Worm (Caenorhabditis elegans): Measurements from ENCODE around the gene E02C12.8.

DNA sequence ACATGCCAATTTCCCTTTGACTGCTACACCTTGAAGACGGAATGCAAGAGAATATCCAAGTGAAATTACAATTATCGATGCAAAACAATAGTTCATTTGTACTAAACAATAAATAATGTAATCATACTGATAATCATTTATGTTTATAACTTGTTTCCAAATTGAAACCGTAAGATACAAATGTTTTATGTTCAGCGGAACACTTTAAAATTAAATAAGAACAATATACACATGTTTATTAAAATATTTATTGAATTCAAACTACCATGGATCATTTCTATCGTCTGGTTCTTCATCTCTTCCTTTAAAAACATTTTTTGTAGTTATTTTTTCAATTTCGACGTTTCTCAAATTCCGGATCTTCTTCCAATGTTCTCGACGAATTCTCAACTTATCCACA, 18.0 kb downstream of the E02C12.8 start, which contains the start of gene ttr-40:
- no peak for TF ChIP-seq T22C8.4 (GFP tag; IDR thresholded peaks at IDR 0.05)
- TF ChIP-seq med-1 (GFP tag; optimal IDR thresholded peaks at IDR 0.05; ENCODE audit: insufficient read depth) = no peak
- no peak for TF ChIP-seq klf-2 (GFP tag; conservative IDR thresholded peaks at IDR 0.05)
- TF ChIP-seq flt-1 (GFP tag; IDR thresholded peaks at IDR 0.05) = no peak
- TF ChIP-seq ref-1 (GFP tag; conservative IDR thresholded peaks at IDR 0.05) = no peak
- TF ChIP-seq cog-1 (tag; optimal IDR thresholded peaks at IDR 0.05) = no peak
- TF ChIP-seq ztf-29 (GFP tag; IDR thresholded peaks at IDR 0.05) = no peak
- no peak for TF ChIP-seq ztf-23 (GFP tag; IDR thresholded peaks at IDR 0.05)
- no peak for TF ChIP-seq tab-1 (GFP tag; IDR thresholded peaks at IDR 0.05)
